Fruit fly (Drosophila melanogaster) whole organism, embryonic: ENCODE results near the gene CG7065.

Experiments used
- ATbp ChIP-seq: fragments of 200-800 bp; sonication (Bioruptor generic); optimal IDR thresholded peaks from 2 replicates; lab custom pipeline; 2017; ENCODE audit warnings: missing biosample characterization, mild to moderate bottlenecking, missing genetic modification characterization, missing genetic modification reagents
- Antp ChIP-seq: fragments of 200-800 bp; sonication (Bioruptor generic); optimal IDR thresholded peaks from 3 replicates; lab custom pipeline; 2016; ENCODE audit warnings: missing biosample characterization, missing genetic modification characterization
- Atf3 ChIP-seq: fragments of 200-800 bp; sonication (Bioruptor generic); optimal IDR thresholded peaks from 3 replicates; lab custom pipeline; 2016; ENCODE audit warnings: missing biosample characterization, missing genetic modification characterization
- Awh ChIP-seq: fragments of 200-800 bp; sonication (Bioruptor generic); IDR thresholded peaks from 2 replicates; pipeline ENCODE4, ENCODE4 v1.3.6; 2022; ENCODE audit warnings: missing biosample characterization, missing genetic modification characterization
- B-H1 ChIP-seq: fragments of 200-800 bp; sonication (Bioruptor generic); IDR thresholded peaks from 3 replicates; pipeline ENCODE4 v1.3.6; 2022; ENCODE audit warnings: missing biosample characterization, missing genetic modification characterization
- B-H2 ChIP-seq: fragments of 200-800 bp; sonication (Bioruptor generic); optimal IDR thresholded peaks from 2 replicates; lab custom pipeline; 2018; ENCODE audit warnings: missing biosample characterization, mild to moderate bottlenecking, missing genetic modification characterization
- Blimp-1 ChIP-seq: fragments of 200-800 bp; sonication (Bioruptor generic); optimal IDR thresholded peaks from 3 replicates; lab custom pipeline; 2018; ENCODE audit warnings: missing biosample characterization, missing genetic modification characterization, mild to moderate bottlenecking, moderate library complexity, missing genetic modification reagents
- CG10321 ChIP-seq: fragments of 200-800 bp; sonication (Bioruptor generic); IDR thresholded peaks from 2 replicates; pipeline ENCODE4 v1.3.6; 2022; ENCODE audit warnings: missing biosample characterization, missing genetic modification characterization
- CG10431 ChIP-seq: fragments of 200-800 bp; sonication (Bioruptor generic); optimal IDR thresholded peaks from 3 replicates; lab custom pipeline; 2018; ENCODE audit warnings: missing biosample characterization, mild to moderate bottlenecking, missing genetic modification characterization
- CG10543 ChIP-seq: fragments of 200-800 bp; sonication (Bioruptor generic); optimal IDR thresholded peaks from 3 replicates; lab custom pipeline; 2017; ENCODE audit warnings: missing biosample characterization, mild to moderate bottlenecking, missing genetic modification characterization, moderate library complexity
- CG12299 ChIP-seq: fragments of 200-800 bp; sonication (Bioruptor generic); optimal IDR thresholded peaks from 2 replicates; lab custom pipeline; 2018; ENCODE audit warnings: missing biosample characterization, mild to moderate bottlenecking, missing genetic modification characterization
- CG13296 ChIP-seq: fragments of 200-800 bp; sonication (Bioruptor generic); optimal IDR thresholded peaks from 3 replicates; lab custom pipeline; 2018; ENCODE audit warnings: missing biosample characterization, mild to moderate bottlenecking, missing genetic modification characterization
- CG13624 ChIP-seq: fragments of 200-800 bp; sonication (Bioruptor generic); optimal IDR thresholded peaks from 2 replicates; lab custom pipeline; 2016; ENCODE audit warnings: missing biosample characterization, missing genetic modification characterization
- CG15011 ChIP-seq: fragments of 200-800 bp; sonication (Bioruptor generic); optimal IDR thresholded peaks from 3 replicates; lab custom pipeline; 2018; ENCODE audit warnings: missing biosample characterization, mild to moderate bottlenecking, missing genetic modification characterization
- CG15601 ChIP-seq: fragments of 200-800 bp; sonication (Bioruptor generic); optimal IDR thresholded peaks from 3 replicates; lab custom pipeline; 2019; ENCODE audit warnings: missing biosample characterization, mild to moderate bottlenecking, missing genetic modification characterization, moderate library complexity
- CG16863 ChIP-seq: fragments of 200-800 bp; sonication (Bioruptor generic); optimal IDR thresholded peaks from 3 replicates; lab custom pipeline; 2016; ENCODE audit warnings: missing biosample characterization, missing genetic modification characterization
- CG17912 ChIP-seq: fragments of 200-800 bp; sonication (Bioruptor generic); optimal IDR thresholded peaks from 2 replicates; lab custom pipeline; 2018; ENCODE audit warnings: missing biosample characterization, mild to moderate bottlenecking, missing genetic modification characterization
- CG2116 ChIP-seq: fragments of 200-800 bp; sonication (Bioruptor generic); optimal IDR thresholded peaks from 3 replicates; lab custom pipeline; 2018; ENCODE audit warnings: missing biosample characterization, mild to moderate bottlenecking, missing genetic modification characterization
- CG2129 ChIP-seq: fragments of 200-800 bp; sonication (Bioruptor generic); IDR thresholded peaks from 2 replicates; pipeline ENCODE4 v1.3.6; 2022; ENCODE audit warnings: missing biosample characterization, missing genetic modification characterization; ENCODE audit not compliant: partially characterized antibody
- CG2678 ChIP-seq: fragments of 200-800 bp; sonication (Bioruptor generic); optimal IDR thresholded peaks from 3 replicates; lab custom pipeline; 2019; ENCODE audit warnings: missing biosample characterization, mild to moderate bottlenecking, missing genetic modification characterization, moderate library complexity
- CG31441 ChIP-seq: fragments of 200-800 bp; sonication (Bioruptor generic); IDR thresholded peaks from 2 replicates; pipeline ENCODE4 v1.3.6; 2022; ENCODE audit warnings: missing biosample characterization, missing genetic modification characterization
- CG3407 ChIP-seq: fragments of 200-800 bp; sonication (Bioruptor generic); optimal IDR thresholded peaks from 2 replicates; lab custom pipeline; 2018; ENCODE audit warnings: missing biosample characterization, mild to moderate bottlenecking, missing genetic modification characterization
- CG34376 ChIP-seq: fragments of 200-800 bp; sonication (Bioruptor generic); optimal IDR thresholded peaks from 2 replicates; lab custom pipeline; 2018; ENCODE audit warnings: missing biosample characterization, mild to moderate bottlenecking, missing genetic modification characterization
- CG6683 ChIP-seq: fragments of 200-800 bp; sonication (Bioruptor generic); optimal IDR thresholded peaks from 2 replicates; lab custom pipeline; 2017; ENCODE audit warnings: missing biosample characterization, mild to moderate bottlenecking, missing genetic modification characterization, missing genetic modification reagents
- CG7372 ChIP-seq: fragments of 200-800 bp; sonication (Bioruptor generic); IDR thresholded peaks from 2 replicates; pipeline ENCODE4 v1.3.6; 2022; ENCODE audit warnings: missing biosample characterization, missing genetic modification characterization
- CG7839 ChIP-seq: fragments of 200-800 bp; sonication (Bioruptor generic); optimal IDR thresholded peaks from 3 replicates; lab custom pipeline; 2018; ENCODE audit warnings: missing biosample characterization, mild to moderate bottlenecking, missing genetic modification characterization, moderate library complexity
- CG8388 ChIP-seq: fragments of 200-800 bp; sonication (Bioruptor generic); optimal IDR thresholded peaks from 2 replicates; lab custom pipeline; 2019; ENCODE audit warnings: missing biosample characterization, mild to moderate bottlenecking, missing genetic modification characterization, moderate library complexity
- CG8924 ChIP-seq: fragments of 200-800 bp; optimal IDR thresholded peaks from 3 replicates; lab custom pipeline; 2019; ENCODE audit warnings: missing biosample characterization, mild to moderate bottlenecking, missing genetic modification characterization, moderate library complexity
- Chrac-16 ChIP-seq: fragments of 200-800 bp; sonication (Bioruptor generic); optimal IDR thresholded peaks from 3 replicates; lab custom pipeline; 2016; ENCODE audit warnings: missing biosample characterization, missing genetic modification characterization
- CrebB ChIP-seq: fragments of 200-800 bp; sonication (Bioruptor generic); optimal IDR thresholded peaks from 3 replicates; lab custom pipeline; 2018; ENCODE audit warnings: missing biosample characterization, mild to moderate bottlenecking, missing genetic modification characterization
- GATAe ChIP-seq: fragments of 200-800 bp; sonication (Bioruptor generic); conservative IDR thresholded peaks from 2 replicates; pipeline ENCODE4 v1.3.6; 2022; ENCODE audit warnings: missing biosample characterization, missing genetic modification characterization
- HHEX ChIP-seq: fragments of 200-800 bp; sonication (Bioruptor generic); optimal IDR thresholded peaks from 3 replicates; lab custom pipeline; 2017; ENCODE audit warnings: missing biosample characterization, mild to moderate bottlenecking, missing genetic modification characterization, missing genetic modification reagents
- Hr78 ChIP-seq, 2 experiments: fragments of 200-800 bp in 1 of 2; fragments of >200 bp in 1 of 2; sonication (Bioruptor generic) in 1 of 2; optimal IDR thresholded peaks; 2 replicates each; lab custom pipeline; 2017 to 2019; ENCODE audit warnings: missing biosample characterization in 2 of 2, missing genetic modification characterization in 2 of 2, mild to moderate bottlenecking in 1 of 2, moderate library complexity in 1 of 2
- ato ChIP-seq: fragments of 200-800 bp; sonication (Bioruptor generic); IDR thresholded peaks from 2 replicates; pipeline ENCODE4 v1.3.6; 2022; ENCODE audit warnings: missing biosample characterization, missing genetic modification characterization; ENCODE audit not compliant: partially characterized antibody
- bsh ChIP-seq, 2 experiments: fragments of 200-800 bp; sonication (Bioruptor generic); optimal IDR thresholded peaks; 2 replicates each; lab custom pipeline; 2017 to 2018; ENCODE audit warnings: mild to moderate bottlenecking in 2 of 2, missing biosample characterization in 2 of 2, missing genetic modification characterization in 2 of 2, moderate library complexity in 1 of 2
- cas ChIP-seq: fragments of 200-800 bp; sonication (Bioruptor generic); IDR thresholded peaks from 2 replicates; pipeline ENCODE4 v1.3.6; 2022; ENCODE audit warnings: missing biosample characterization, missing genetic modification characterization
- chif ChIP-seq, 2 experiments: fragments of 200-800 bp; sonication (Bioruptor generic); optimal IDR thresholded peaks; 3 replicates each; lab custom pipeline; 2016; ENCODE audit warnings: missing biosample characterization in 2 of 2, missing genetic modification characterization in 2 of 2
- corto ChIP-seq: fragments of 200-800 bp; sonication (Bioruptor generic); optimal IDR thresholded peaks from 2 replicates; lab custom pipeline; 2016; ENCODE audit warnings: missing biosample characterization, mild to moderate bottlenecking, missing genetic modification characterization, moderate library complexity
- dan ChIP-seq: fragments of 200-800 bp; sonication (Bioruptor generic); IDR thresholded peaks from 2 replicates; pipeline ENCODE4 v1.3.6; 2022; ENCODE audit warnings: missing biosample characterization, missing genetic modification characterization
- esg ChIP-seq: fragments of 200-800 bp; sonication (Bioruptor generic); conservative IDR thresholded peaks from 2 replicates; pipeline ENCODE4 v1.3.6; 2022; ENCODE audit warnings: missing biosample characterization, missing genetic modification characterization
- ftz-f1 ChIP-seq: fragments of 200-800 bp; sonication (Bioruptor generic); optimal IDR thresholded peaks from 2 replicates; lab custom pipeline; 2016; ENCODE audit warnings: missing biosample characterization, missing genetic modification characterization
- gcm ChIP-seq: fragments of 200-800 bp; sonication (Bioruptor generic); optimal IDR thresholded peaks from 2 replicates; lab custom pipeline; 2019; ENCODE audit warnings: missing biosample characterization, mild to moderate bottlenecking, missing genetic modification characterization, moderate library complexity
- lab ChIP-seq: fragments of 200-800 bp; sonication (Bioruptor generic); optimal IDR thresholded peaks from 3 replicates; lab custom pipeline; 2017; ENCODE audit warnings: missing biosample characterization, missing genetic modification characterization, mild to moderate bottlenecking, moderate library complexity, missing genetic modification reagents
- nerfin-2 ChIP-seq: fragments of 200-800 bp; sonication (Bioruptor generic); IDR thresholded peaks from 2 replicates; pipeline ENCODE4 v1.3.6; 2022; ENCODE audit warnings: missing biosample characterization, missing genetic modification characterization; ENCODE audit not compliant: partially characterized antibody
- schlank ChIP-seq: fragments of 200-800 bp; sonication (Bioruptor generic); optimal IDR thresholded peaks from 2 replicates; lab custom pipeline; 2018; ENCODE audit warnings: missing biosample characterization, mild to moderate bottlenecking, missing genetic modification characterization
- sens ChIP-seq: fragments of 200-800 bp; sonication (Bioruptor generic); peaks from one replicate; lab custom pipeline; 2016; ENCODE audit warnings: missing biosample characterization, missing genetic modification characterization
- so ChIP-seq: fragments of 200-800 bp; sonication (Bioruptor generic); IDR thresholded peaks from 3 replicates; pipeline ENCODE4 v1.3.6; 2022; ENCODE audit warnings: missing biosample characterization, missing genetic modification characterization
- stc ChIP-seq: fragments of 200-800 bp; sonication (Bioruptor generic); IDR thresholded peaks from 2 replicates; pipeline ENCODE4 v1.3.6; 2022; ENCODE audit warnings: missing biosample characterization, missing genetic modification characterization
- tio ChIP-seq: fragments of 200-800 bp; sonication (Bioruptor generic); optimal IDR thresholded peaks from 2 replicates; lab custom pipeline; 2017; ENCODE audit warnings: missing biosample characterization, missing genetic modification characterization, inconsistent platforms
- yki ChIP-seq: fragments of >200 bp; optimal IDR thresholded peaks from 3 replicates; lab custom pipeline; 2018

Gene CG7065

DNA sequence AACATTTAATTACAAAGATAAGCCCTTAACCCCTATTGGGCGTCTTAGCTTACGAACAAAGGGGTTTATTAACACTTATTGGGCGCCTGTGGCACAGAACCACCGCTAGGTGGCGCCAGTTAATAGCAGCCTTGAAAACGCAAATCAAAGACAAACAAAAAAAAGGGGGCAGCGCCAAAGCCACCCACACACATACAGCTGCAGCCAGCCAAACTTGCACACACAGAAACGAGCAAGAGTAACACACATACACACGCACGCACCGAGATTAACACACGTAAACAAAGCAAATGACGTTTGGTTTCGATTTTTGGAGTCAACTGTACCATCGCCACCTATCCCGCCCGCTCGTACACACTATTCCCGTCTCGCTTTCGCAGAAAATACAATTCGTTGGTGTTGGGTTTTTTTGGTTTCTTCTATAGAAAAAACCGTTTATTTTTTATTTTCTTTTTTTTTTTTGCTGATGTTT, 9.9 kb downstream of the CG7065 start (continued):
- TF ChIP-seq CG31441 (0 out of 2 replicates have a peak, but pooled peaks have one; percentile 14), Chrac-16 (peak; percentile 24), CG7839 (tag; lab: Kevin White, UChicago) (peak; percentile 33), gcm (GFP tag; lab: Kevin White, UChicago) (peak; percentile 39), nerfin-2 (peak; percentile 22; the same call in 1 of the 2 replicates), Atf3 (GFP tag; lab: Kevin White, UChicago) (no peak), CG8924 (tag; lab: Kevin White, UChicago) (peak; percentile 31), CG3407 (GFP tag; lab: Kevin White, UChicago) (no peak), Hr78 (GFP tag; optimal IDR thresholded peaks at IDR 0.05; lab: Kevin White, UChicago) (no peak), stc (0 out of 2 replicates have a peak, but pooled peaks have one; percentile 11), Antp (GFP tag; lab: Kevin White, UChicago) (no peak), tio (GFP tag; lab: Kevin White, UChicago) (no peak), CG13624 (GFP tag; lab: Kevin White, UChicago) (peak; percentile 57), CG2129 (GFP tag; lab: Robert Waterston, UW) (no peak), CG13296 (GFP tag; lab: Kevin White, UChicago) (peak; percentile 40), CG8388 (GFP tag; lab: Kevin White, UChicago) (no peak), CG10543 (peak; percentile 68), B-H1 (GFP tag; lab: Robert Waterston, UW) (no peak), CG15601 (tag; lab: Kevin White, UChicago) (peak; percentile 24), CG10321 (GFP tag; lab: Robert Waterston, UW) (peak; percentile 83), yki (lab: Kevin White, UChicago) (no peak), CG16863 (GFP tag; lab: Kevin White, UChicago) (no peak), CrebB (tag; lab: Kevin White, UChicago) (peak; percentile 12), HHEX (GFP tag; lab: Kevin White, UChicago) (peak; percentile 3), ftz-f1 (peak; percentile 96), CG2678 (tag; lab: Kevin White, UChicago) (no peak), chif (GFP tag; optimal IDR thresholded peaks at IDR 0.05; lab: Kevin White, UChicago) (peak in 1 of 2 experiments; percentile 13), CG2116 (GFP tag; lab: Kevin White, UChicago) (peak; percentile 27), CG17912 (GFP tag; lab: Kevin White, UChicago) (no peak), ato (GFP tag; lab: Robert Waterston, UW) (no peak), corto (GFP tag; lab: Kevin White, UChicago) (peak; percentile 10), lab (GFP tag; lab: Kevin White, UChicago) (no peak), CG6683 (GFP tag; lab: Kevin White, UChicago) (no peak), so (GFP tag; lab: Robert Waterston, UW) (peak; percentile 71; the same call in 2 of the 3 replicates), CG34376 (GFP tag; lab: Kevin White, UChicago) (peak; percentile 59), cas (GFP tag; lab: Robert Waterston, UW) (no peak), CG12299 (tag; lab: Kevin White, UChicago) (no peak), dan (GFP tag; lab: Robert Waterston, UW) (no peak), bsh (GFP tag; optimal IDR thresholded peaks at IDR 0.05; lab: Kevin White, UChicago) (peak; percentile 19 to 20), CG10431 (GFP tag; lab: Kevin White, UChicago) (peak; percentile 16), Awh (GFP tag; lab: Robert Waterston, UW) (no peak; the same call in 1 of the 2 replicates), schlank (no peak), CG7372 (GFP tag; lab: Robert Waterston, UW) (no peak), Blimp-1 (no peak), CG15011 (GFP tag; lab: Kevin White, UChicago) (no peak), B-H2 (GFP tag; lab: Kevin White, UChicago) (no peak), ATbp (peak; percentile 84), sens (GFP tag; lab: Kevin White, UChicago) (peak; percentile 79), GATAe (no peak; the same call in 1 of the 2 replicates), esg (GFP tag; lab: Robert Waterston, UW) (no peak)
